Fruit fly (Drosophila melanogaster): ENCODE data around the gene CAH1.

CAH1 gene

DNA sequence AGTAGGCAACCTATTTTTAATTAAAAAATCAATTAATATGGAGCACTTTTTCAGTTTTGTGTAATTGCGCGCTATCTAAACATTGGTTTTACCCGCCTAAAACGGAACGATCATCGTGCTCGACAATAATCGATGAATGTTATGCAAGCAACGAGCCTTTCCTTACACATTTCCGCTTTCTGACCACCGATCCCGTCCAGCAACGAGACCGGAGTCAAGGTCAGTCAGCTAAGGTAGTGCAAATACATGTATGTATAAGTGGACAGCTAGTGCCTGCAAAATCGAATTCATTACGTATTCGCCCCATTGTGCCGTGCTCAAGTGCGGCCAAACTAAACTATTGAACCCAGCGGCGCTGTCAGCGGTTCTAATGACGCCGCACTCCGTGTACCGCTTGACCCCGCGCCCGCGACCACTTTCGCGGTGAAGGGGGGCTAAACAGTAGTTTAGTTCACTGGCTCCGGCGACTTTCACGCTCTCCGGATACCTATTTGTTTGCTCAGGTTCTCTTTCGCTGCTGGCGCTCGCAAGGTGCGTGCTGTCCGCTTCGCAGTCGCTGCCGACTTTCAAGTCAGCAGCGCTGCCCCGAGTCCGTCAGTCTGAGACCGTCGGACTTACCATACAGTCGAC, at the start of gene CAH1:
CAH1 (plus strand) TSS at position 595 of the 630 bp plus-strand sequence.
- no peak for TF ChIP-seq CG8478 (optimal IDR thresholded peaks at IDR 0.05)

DNA sequence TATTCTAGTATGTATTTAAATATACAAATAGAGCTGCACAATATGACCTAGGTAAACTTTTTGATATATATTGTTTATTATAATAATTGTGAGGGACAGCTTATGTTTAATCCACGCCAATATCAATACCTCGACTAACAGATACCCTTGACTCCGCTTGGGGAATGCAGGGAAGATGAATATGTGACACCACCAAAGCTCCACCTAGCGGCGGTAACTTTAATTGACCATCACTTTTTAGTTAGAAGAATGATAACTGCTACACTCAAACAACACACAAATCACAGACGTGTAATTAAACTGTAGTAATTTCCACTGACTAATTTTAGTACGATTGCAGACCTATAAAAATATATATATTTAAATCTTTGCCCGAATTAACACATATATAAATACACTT, 40.3 kb upstream of the CAH1 start:
- peak in 1 of 2 experiments; percentile 55 for TF ChIP-seq CTCF (optimal IDR thresholded peaks at IDR 0.05)
- no peak for TF ChIP-seq CG8478 (optimal IDR thresholded peaks at IDR 0.05)

DNA sequence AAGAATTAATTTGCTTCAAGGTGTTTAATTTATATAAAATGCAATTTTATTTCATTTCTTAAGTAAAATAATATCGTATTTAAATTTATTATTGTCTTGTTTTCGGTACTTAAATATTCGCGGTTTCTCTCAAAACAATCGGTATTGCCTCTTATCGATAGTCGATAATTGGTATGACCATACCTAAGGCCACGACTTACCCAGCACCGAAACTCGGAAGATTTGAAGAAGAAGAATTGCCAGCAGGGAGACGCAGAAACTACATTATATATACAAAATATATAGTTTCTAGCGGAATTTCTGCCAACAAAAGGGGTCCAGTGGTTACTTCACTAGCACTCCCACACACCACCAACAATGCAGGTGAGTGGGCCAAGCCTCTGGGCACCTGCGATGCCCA, 32.5 kb upstream of the CAH1 start:
- TF ChIP-seq CG8478 (optimal IDR thresholded peaks at IDR 0.05), result no peak
- TF ChIP-seq CTCF (optimal IDR thresholded peaks at IDR 0.05), result no peak

DNA sequence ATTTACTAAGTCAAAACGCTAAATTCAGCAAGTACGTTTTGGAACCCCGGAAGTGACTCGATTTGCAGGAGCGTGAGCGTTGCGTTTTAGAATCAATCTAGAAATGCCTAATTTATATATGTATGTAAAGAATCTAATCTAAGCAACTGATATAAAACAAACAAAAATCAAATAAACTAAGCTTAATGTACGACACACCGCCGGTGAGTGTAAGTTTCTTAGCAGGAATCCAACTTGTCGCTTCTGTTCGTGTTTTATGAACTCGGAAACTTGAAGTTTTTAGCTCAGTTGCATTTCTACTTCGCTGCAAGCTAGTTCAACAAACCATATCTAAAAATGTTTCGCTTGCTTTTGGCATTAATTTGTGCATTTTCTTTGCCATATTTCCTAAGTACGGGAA, 29.7 kb upstream of the CAH1 start, which contains the start of gene CG43376:
CG43376 (plus strand) TSS at position 301 of the 400 bp plus-strand sequence.
- TF ChIP-seq CTCF (optimal IDR thresholded peaks at IDR 0.05) (no peak), CG8478 (optimal IDR thresholded peaks at IDR 0.05) (no peak)

DNA sequence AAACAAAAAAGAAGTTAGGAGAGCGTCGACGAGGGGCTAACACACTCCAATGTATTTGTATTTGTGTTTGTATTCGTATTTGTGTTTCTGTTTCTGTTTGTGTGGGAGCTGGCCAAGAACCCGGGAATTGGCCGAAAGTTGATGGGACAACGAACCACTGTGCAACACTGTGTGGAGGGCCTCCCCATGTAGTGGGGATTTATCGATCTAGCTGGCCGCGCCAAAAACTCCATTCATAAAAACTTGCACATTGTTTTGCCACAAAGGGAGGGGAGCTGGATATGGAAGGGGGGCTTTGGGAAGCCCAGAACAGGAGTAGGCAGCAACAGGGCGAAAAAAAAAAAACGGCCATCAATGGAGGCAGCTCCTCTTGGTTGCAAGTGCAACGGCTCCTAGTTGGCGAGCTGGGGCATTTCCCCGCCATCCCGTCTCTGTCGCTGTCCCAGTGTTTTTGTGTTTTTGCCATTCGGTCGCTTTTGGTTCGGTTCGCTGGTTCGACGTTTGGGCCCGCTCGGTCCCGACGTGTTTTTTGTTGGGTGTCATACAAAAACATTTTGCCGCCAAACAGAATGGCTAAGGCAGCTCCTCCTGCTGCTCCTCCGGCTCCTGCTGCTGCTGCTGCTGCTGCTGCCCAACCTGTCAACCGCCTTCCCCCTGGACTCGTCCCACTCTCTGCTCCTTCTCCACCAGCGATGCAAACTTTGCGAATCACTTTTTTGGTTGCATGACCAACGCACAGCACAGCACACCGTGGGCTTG, 26.3 kb upstream of the CAH1 start:
- TF ChIP-seq CG8478 (optimal IDR thresholded peaks at IDR 0.05), result no peak
- TF ChIP-seq CTCF (optimal IDR thresholded peaks at IDR 0.05), result no peak

DNA sequence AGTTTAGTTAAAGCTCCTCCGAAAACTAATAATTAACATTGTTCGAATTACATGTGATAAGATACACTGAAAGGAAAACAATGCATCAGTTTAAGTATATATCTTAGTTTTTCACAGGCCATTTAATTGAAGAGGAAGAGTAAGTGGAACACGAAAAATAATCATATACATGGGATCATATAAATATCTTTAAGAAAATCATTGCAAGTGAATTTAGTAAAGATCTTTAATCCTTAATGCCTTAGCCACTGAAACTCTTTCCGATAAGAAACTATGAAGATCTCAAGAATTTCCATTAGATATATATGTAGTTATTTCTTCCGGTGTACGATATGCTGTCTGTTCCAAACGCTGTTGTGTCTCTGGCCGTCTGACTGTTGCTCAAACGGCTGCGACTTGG, 24.8 kb upstream of the CAH1 start:
- TF ChIP-seq CG8478 (optimal IDR thresholded peaks at IDR 0.05), result no peak
- no peak for TF ChIP-seq CTCF (optimal IDR thresholded peaks at IDR 0.05)

DNA sequence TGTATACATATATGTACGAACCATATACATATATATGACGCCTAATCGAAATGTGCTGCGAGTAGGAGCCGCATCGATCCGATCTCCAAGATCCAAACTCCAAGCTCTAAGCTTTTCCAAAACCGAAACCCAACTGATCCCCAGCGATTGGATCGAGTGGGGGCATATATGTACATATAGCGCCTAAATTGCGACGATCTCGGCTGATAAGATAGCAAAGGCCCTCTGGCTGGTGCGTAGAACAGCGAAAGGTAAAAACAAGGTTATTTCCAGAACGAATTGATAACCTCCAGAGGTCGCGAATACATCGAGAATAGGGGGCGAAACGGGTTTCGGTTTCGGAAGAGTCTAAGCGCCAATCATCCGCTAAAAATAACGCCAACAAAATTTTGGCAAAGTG, 24.3 kb upstream of the CAH1 start:
- TF ChIP-seq CTCF (optimal IDR thresholded peaks at IDR 0.05) (no peak), CG8478 (optimal IDR thresholded peaks at IDR 0.05) (no peak)

DNA sequence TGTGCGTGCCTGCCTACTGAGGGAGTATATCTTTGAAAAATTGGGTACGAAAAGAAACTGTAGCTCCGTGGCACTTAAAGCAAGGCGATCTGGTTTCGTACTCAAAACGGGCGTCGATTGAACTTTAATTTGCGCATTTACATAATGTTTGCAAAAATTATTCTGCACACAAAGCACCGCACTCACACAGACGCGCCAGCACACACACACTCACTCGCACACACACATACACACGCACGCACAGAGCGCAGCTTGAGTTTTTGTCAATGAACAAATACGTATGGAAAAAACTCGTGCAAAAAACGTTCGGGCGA, 23.7 kb upstream of the CAH1 start:
- TF ChIP-seq CG8478 (optimal IDR thresholded peaks at IDR 0.05) (no peak), CTCF (optimal IDR thresholded peaks at IDR 0.05) (no peak)

DNA sequence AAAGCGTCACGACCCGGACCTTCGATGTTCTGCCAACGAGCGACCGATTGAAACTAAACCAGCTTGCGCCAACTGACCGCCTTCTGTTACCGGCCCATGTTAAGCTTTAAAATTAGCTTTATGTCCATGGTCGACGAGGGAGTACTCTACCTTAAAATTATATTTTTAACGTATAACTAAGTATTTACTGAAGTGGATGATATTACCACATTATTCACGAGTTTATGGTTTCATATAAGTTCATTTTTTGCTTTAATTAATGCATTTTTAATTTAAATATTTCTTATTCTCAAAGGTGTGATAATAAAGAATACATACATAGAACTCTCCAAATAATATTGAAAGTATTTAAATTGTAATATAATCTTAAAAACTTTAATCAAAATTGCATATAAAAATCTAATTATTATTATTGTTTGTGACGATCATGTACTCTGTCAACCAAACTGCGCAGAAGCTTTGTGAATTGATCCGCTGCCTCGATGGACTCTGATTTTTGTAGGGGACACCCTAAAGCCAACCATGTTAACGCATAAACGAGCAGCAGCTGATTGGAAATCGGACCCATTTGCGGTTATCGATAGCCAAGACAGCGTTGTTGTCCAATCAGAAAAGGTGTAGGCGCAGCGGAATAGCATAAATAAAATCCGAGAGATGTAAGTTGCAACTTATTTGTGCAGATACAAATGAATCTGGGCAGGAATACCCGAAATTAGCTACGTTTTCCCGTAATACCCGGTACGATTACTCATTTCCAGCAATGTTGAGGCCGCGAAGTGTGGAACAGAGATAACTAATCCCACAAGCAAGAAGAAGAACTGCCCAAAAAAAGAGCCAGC, 23.1 kb upstream of the CAH1 start, which contains the start of the genes CG9008 and p38b:
CG9008 (minus strand) TSS at position 57 of the 839 bp plus-strand sequence.
p38b (plus strand) TSS at position 581 of the 839 bp plus-strand sequence.
- TF ChIP-seq CG8478 (optimal IDR thresholded peaks at IDR 0.05), result no peak
- peak in 1 of 2 experiments; percentile 15 for TF ChIP-seq CTCF (optimal IDR thresholded peaks at IDR 0.05)

DNA sequence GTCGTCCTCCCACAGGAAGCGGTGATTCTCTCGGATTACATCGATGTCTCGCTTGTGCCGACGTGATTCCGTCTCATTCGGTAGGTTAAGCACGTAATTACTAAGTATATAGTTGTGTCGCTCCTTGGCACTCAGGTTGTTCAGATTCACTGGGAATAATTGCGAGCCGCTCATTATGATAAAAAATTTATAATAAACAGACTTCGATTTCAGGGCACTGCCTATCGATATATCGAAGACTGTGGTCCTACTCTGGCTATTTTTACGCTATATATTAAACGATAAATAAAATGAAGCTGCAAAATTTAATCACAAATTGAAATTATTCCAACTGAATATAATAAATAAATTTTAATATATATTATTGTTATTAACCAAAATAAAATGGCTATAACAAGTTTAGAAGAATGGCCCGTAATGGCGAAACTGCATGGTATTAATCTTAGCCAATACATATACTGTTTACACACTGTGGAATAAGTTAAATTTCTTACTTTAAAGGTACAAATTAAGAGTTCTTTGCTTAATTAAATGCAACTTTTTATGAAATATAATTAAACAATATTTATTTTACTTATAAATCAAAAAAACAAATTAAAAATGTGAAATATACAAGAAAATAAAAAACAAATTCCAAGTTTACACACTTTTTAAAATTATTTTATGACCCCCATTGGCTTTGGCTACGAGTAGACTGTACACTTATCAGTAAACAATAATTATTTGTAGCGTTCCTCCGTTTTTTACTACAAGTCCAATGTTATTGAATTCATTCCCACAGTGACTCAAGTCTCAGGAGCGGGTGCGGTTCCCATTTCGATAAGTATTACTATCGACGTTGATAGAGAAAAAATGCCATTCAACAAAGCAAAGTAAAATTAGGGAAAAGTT, 19.9 kb upstream of the CAH1 start, which contains the start of gene Eato:
Eato (plus strand) TSS at position 821 of the 891 bp plus-strand sequence.
- TF ChIP-seq CG8478 (optimal IDR thresholded peaks at IDR 0.05) (no peak), CTCF (optimal IDR thresholded peaks at IDR 0.05) (no peak)

DNA sequence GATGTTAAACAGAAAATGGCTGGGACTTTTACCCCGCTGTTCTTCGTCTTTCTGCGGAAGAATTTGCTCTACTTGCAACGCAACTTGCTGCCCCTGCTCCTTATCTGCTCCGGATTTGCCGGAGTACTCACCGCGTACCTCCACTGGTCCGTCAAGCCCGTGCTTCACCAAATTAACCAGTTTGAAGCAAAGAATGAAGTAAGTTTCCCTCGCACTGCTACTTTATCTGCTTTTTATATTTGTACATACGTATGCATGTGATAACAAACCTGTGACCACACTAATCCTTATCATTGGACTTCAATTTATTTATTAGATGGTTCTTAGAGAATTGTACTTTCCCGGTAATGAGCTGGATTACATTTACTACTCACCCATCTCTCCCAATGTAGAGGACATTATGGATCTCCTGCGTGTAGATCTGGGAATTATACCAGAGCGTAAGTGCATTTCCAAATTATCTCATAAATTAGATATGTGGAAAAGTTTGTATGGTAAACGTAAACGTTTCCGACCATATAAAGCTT, 19.2 kb upstream of the CAH1 start, which contains the start of gene CG16890:
CG16890 (minus strand) TSS at position 184 of the 527 bp plus-strand sequence.
- TF ChIP-seq CG8478 (optimal IDR thresholded peaks at IDR 0.05), result no peak
- no peak for TF ChIP-seq CTCF (optimal IDR thresholded peaks at IDR 0.05)

DNA sequence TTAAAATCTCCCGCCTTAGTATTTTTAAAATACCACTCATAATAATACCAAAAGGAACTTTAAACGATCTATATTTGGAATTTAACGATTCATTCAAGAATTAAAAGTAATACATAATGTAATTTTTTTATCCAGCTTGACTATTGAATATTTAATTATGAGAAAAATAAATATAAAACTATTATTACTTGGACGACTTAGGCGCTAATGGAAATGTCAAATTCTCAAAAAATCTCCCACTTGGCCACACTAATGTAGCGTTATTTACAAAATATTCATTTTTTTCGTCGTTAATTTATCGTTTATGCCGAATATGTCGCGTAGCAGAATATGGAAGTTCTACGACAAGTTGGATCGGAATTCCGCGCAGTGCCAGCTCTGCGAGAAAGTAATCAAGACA, 12.7 kb upstream of the CAH1 start, which contains the start of gene CG16863:
CG16863 (plus strand) TSS at position 245 of the 400 bp plus-strand sequence.
- TF ChIP-seq CG8478 (optimal IDR thresholded peaks at IDR 0.05) (no peak), CTCF (optimal IDR thresholded peaks at IDR 0.05) (no peak)

DNA sequence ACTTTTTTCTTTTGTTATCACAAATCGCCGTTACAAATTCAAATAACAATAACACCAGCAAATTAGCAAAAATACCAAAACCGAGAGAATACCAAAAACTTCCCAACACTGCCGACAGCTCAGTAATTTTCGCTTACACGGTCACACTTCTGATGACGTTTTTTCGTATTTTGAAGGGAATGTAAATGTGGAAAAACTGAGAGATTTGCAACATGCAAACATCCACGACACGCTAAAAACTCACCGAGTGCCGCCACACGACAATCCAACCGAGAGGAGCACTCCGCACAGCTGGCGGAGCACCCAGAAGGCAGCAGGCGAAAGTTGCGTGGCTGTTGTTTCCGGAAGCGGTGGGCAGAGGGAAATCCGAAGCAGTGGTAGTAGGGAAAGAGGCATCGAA, 10.0 kb upstream of the CAH1 start, which contains the start of gene Sec71:
Sec71 (plus strand) TSS at position 117 of the 400 bp plus-strand sequence.
- TF ChIP-seq CG8478 (optimal IDR thresholded peaks at IDR 0.05) (no peak), CTCF (optimal IDR thresholded peaks at IDR 0.05) (no peak)

DNA sequence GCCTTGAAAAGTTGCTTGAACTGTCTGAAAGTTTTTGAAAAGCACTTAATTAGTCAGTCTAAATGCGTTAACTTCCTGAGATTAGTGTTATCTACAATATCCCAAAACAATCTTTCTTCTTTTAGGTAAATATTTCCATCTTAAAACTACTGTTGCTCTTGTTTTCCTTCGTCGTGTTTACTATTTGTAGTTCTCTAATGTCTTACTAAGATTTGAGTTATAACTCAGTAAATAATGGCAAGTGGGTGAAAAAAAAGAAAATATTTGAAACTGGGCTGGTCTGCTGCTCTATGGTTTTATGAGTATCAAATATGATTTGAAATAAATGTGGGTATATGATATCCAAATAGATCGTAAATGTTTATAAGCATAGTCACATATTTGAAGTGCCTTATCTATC, 2.3 kb upstream of the CAH1 start:
- TF ChIP-seq CG8478 (optimal IDR thresholded peaks at IDR 0.05) (no peak), CTCF (optimal IDR thresholded peaks at IDR 0.05) (no peak)

Measured in S2 (cell line).